Worm (Caenorhabditis elegans): ENCODE measurements around the gene ZC449.7.

ce11 chrX:4997548-4998087 lies 16.3 kb upstream of the ZC449.7 start, which contains the start of gene ZC8.6:
- TF ChIP-seq nhr-77 (tag; optimal IDR thresholded peaks at IDR 0.05), result no peak
- TF ChIP-seq elt-3 (tag; optimal IDR thresholded peaks at IDR 0.05), result no peak
- no peak for TF ChIP-seq egl-27 (tag; optimal IDR thresholded peaks at IDR 0.05)
- TF ChIP-seq lin-39 (tag; optimal IDR thresholded peaks at IDR 0.05), result peak; percentile 72
